Worm (Caenorhabditis elegans): ENCODE results near the gene K02D10.2.

DNA sequence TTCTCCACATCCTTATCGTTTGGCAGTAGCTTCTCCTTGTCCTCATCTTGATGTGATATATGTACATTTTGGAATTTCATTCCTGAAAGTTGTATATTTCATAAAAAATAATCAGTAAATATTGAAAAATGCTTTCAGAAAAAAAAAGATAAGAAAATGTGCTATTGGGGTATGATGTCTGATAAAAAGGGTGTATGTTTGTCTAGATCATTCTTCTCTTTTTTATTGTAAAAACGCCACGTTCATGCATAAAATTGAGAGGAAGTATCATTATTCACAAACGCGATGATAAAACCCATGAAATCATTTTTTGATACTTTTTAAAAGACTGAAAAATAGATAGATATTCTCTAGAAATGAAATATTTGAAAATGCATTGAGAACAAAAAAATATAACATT lies 22.4 kb downstream of the K02D10.2 start:
- TF ChIP-seq pqm-1 (tag; optimal IDR thresholded peaks at IDR 0.05), result no peak
- no peak for TF ChIP-seq C08G9.2 (tag; optimal IDR thresholded peaks at IDR 0.05)
- TF ChIP-seq ceh-18 (tag; optimal IDR thresholded peaks at IDR 0.05), result no peak
- TF ChIP-seq fkh-10 (GFP tag; optimal IDR thresholded peaks at IDR 0.05), result no peak
- TF ChIP-seq nfya-1 (tag; optimal IDR thresholded peaks at IDR 0.05), result no peak
- TF ChIP-seq pha-4 (tag; optimal IDR thresholded peaks at IDR 0.05), result no peak
- no peak for TF ChIP-seq ceh-6 (GFP tag; optimal IDR thresholded peaks at IDR 0.05)
- TF ChIP-seq mec-3 (tag; optimal IDR thresholded peaks at IDR 0.05; ENCODE audit: borderline replicate concordance), result no peak
